Worm (Caenorhabditis elegans): ENCODE data around the gene T23B12.6.

DNA sequence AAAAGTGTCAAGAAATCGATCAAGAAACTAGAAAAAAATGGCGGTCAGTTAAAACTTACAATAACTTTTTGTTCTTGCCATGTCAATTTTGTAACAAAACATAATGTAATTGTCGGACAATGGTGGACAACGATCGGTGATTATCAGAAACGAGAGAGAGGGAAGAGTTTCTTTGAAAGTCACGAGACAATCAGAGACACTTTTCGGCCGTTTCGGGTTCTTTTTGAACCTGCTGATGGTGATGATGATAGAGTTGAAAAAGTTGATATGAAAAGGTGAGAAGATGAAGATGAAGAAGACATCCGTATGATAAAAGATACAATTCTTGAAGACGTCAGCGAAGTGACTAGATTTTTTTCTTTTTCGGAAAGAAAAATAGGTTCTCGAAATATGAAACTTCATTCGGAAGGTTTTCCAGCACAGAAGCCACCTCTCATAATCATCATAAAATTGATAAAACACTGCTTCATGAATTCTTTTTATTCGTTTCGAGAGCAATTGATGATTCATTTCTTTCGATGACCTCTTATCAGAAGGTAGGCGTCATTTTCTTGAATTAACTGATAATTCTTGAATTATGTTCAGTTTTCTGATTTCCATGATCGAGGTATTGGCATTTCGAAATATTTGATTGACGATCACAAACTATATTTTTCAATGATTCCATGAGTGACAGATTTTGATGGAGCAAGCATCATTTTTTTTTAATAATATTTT lies 33.3 kb downstream of the T23B12.6 start:
- no peak for TF ChIP-seq nhr-28 (tag; optimal IDR thresholded peaks at IDR 0.05)
- TF ChIP-seq lsy-2 (tag; optimal IDR thresholded peaks at IDR 0.05), result no peak
- TF ChIP-seq nhr-237 (tag; optimal IDR thresholded peaks at IDR 0.05), result no peak
- no peak for TF ChIP-seq fkh-10 (GFP tag; optimal IDR thresholded peaks at IDR 0.05)
- no peak for TF ChIP-seq hif-1 (tag; optimal IDR thresholded peaks at IDR 0.05)
- TF ChIP-seq lir-3 (tag; optimal IDR thresholded peaks at IDR 0.05), result no peak
- no peak for TF ChIP-seq ama-1 (optimal IDR thresholded peaks at IDR 0.05)
- no peak for TF ChIP-seq lin-39 (tag; optimal IDR thresholded peaks at IDR 0.05)
- no peak for TF ChIP-seq zag-1 (tag; optimal IDR thresholded peaks at IDR 0.05)
- no peak for TF ChIP-seq lin-15B (tag; optimal IDR thresholded peaks at IDR 0.05)
- TF ChIP-seq tra-1 (GFP tag; IDR thresholded peaks at IDR 0.05), result 0 out of 2 replicates have a peak, but pooled peaks have one; percentile 8
- no peak for TF ChIP-seq pqm-1 (tag; optimal IDR thresholded peaks at IDR 0.05)
- TF ChIP-seq mxl-2 (GFP tag; conservative IDR thresholded peaks at IDR 0.05), result no peak
